Fruit fly (Drosophila melanogaster) whole organism, embryonic: Measurements from ENCODE around the gene isoQC.

ENCODE experiments used
- Ada2b ChIP-seq: fragments of 200-800 bp; sonication (Bioruptor generic); IDR thresholded peaks from 2 replicates; pipeline ENCODE4 v1.3.6; 2022; ENCODE audit warnings: missing biosample characterization, missing genetic modification characterization
- CG10543 ChIP-seq: fragments of 200-800 bp; sonication (Bioruptor generic); optimal IDR thresholded peaks from 3 replicates; lab custom pipeline; 2017; ENCODE audit warnings: missing biosample characterization, mild to moderate bottlenecking, missing genetic modification characterization, moderate library complexity
- CG10959 ChIP-seq: fragments of 200-800 bp; sonication (Bioruptor generic); IDR thresholded peaks from 2 replicates; pipeline ENCODE4 v1.3.6; 2022; ENCODE audit warnings: missing biosample characterization, missing genetic modification characterization
- CG11398 ChIP-seq: fragments of 200-800 bp; sonication (Bioruptor generic); optimal IDR thresholded peaks from 2 replicates; lab custom pipeline; 2016; ENCODE audit warnings: missing biosample characterization, missing genetic modification characterization
- CG11560 ChIP-seq: fragments of 200-800 bp; sonication (Bioruptor generic); IDR thresholded peaks from 3 replicates; pipeline ENCODE4 v1.3.6; 2022; ENCODE audit warnings: missing biosample characterization, missing genetic modification characterization
- CG1233 ChIP-seq: fragments of 200-800 bp; sonication (Bioruptor generic); optimal IDR thresholded peaks from 4 replicates; lab custom pipeline; 2018; ENCODE audit warnings: missing biosample characterization, mild to moderate bottlenecking, missing genetic modification characterization
- CG12769 ChIP-seq: fragments of 200-800 bp; sonication (Bioruptor generic); optimal IDR thresholded peaks from 2 replicates; lab custom pipeline; 2019; ENCODE audit warnings: missing biosample characterization, mild to moderate bottlenecking, missing genetic modification characterization, moderate library complexity
- CG14050 ChIP-seq: fragments of 200-800 bp; sonication (Bioruptor generic); IDR thresholded peaks from 3 replicates; pipeline ENCODE4 v1.3.6; 2022; ENCODE audit warnings: missing biosample characterization, missing genetic modification characterization
- CG14441 ChIP-seq: fragments of 200-800 bp; sonication (Bioruptor generic); IDR thresholded peaks from 2 replicates; pipeline ENCODE4 v1.3.6; 2022; ENCODE audit warnings: missing biosample characterization, missing genetic modification characterization
- CG1603 ChIP-seq: fragments of 200-800 bp; sonication (Bioruptor generic); optimal IDR thresholded peaks from 2 replicates; lab custom pipeline; 2019; ENCODE audit warnings: missing biosample characterization, mild to moderate bottlenecking, missing genetic modification characterization, moderate library complexity
- CG17186 ChIP-seq: fragments of 200-800 bp; sonication (Bioruptor generic); optimal IDR thresholded peaks from 3 replicates; lab custom pipeline; 2017; ENCODE audit warnings: missing biosample characterization, missing genetic modification reagents, missing genetic modification characterization
- CG1832 ChIP-seq: fragments of 200-800 bp; sonication (Bioruptor generic); optimal IDR thresholded peaks from 2 replicates; lab custom pipeline; 2017; ENCODE audit warnings: missing biosample characterization, mild to moderate bottlenecking, missing genetic modification characterization, inconsistent platforms
- CG30020 ChIP-seq: fragments of 200-800 bp; optimal IDR thresholded peaks from 2 replicates; lab custom pipeline; 2019; ENCODE audit warnings: missing biosample characterization, mild to moderate bottlenecking, missing genetic modification characterization, moderate library complexity
- CG30431 ChIP-seq: fragments of 200-800 bp; sonication (Bioruptor generic); optimal IDR thresholded peaks from 2 replicates; lab custom pipeline; 2017; ENCODE audit warnings: missing biosample characterization, missing genetic modification characterization
- CG31388 ChIP-seq: fragments of 200-800 bp; sonication (Bioruptor generic); optimal IDR thresholded peaks from 2 replicates; lab custom pipeline; 2016; ENCODE audit warnings: missing biosample characterization, missing genetic modification characterization
- CG32767 ChIP-seq: fragments of 200-800 bp; sonication (Bioruptor generic); IDR thresholded peaks from 2 replicates; pipeline ENCODE4 v1.3.6; 2022; ENCODE audit warnings: missing biosample characterization, missing genetic modification characterization
- CG3281 ChIP-seq: fragments of 200-800 bp; sonication (Bioruptor generic); optimal IDR thresholded peaks from 3 replicates; lab custom pipeline; 2017; ENCODE audit warnings: missing biosample characterization, mild to moderate bottlenecking, missing genetic modification characterization
- CG4730 ChIP-seq: fragments of 200-800 bp; sonication (Bioruptor generic); IDR thresholded peaks from 2 replicates; pipeline ENCODE4 v1.3.6; 2022; ENCODE audit warnings: missing biosample characterization, missing genetic modification characterization
- CG6272 ChIP-seq: fragments of 200-800 bp; sonication (Bioruptor generic); IDR thresholded peaks from 2 replicates; pipeline ENCODE4 v1.3.6; 2022; ENCODE audit warnings: missing biosample characterization, missing genetic modification characterization
- CG7839 ChIP-seq: fragments of 200-800 bp; sonication (Bioruptor generic); optimal IDR thresholded peaks from 3 replicates; lab custom pipeline; 2018; ENCODE audit warnings: missing biosample characterization, mild to moderate bottlenecking, missing genetic modification characterization, moderate library complexity
- CG8281 ChIP-seq: fragments of 200-800 bp; sonication (Bioruptor generic); optimal IDR thresholded peaks from 2 replicates; lab custom pipeline; 2018; ENCODE audit warnings: missing biosample characterization, mild to moderate bottlenecking, missing genetic modification characterization, moderate library complexity
- CG8388 ChIP-seq: fragments of 200-800 bp; sonication (Bioruptor generic); optimal IDR thresholded peaks from 2 replicates; lab custom pipeline; 2019; ENCODE audit warnings: missing biosample characterization, mild to moderate bottlenecking, missing genetic modification characterization, moderate library complexity
- Chrac-16 ChIP-seq: fragments of 200-800 bp; sonication (Bioruptor generic); optimal IDR thresholded peaks from 3 replicates; lab custom pipeline; 2016; ENCODE audit warnings: missing biosample characterization, missing genetic modification characterization
- Dbx ChIP-seq: fragments of 200-800 bp; sonication (Bioruptor generic); IDR thresholded peaks from 3 replicates; pipeline ENCODE4 v1.3.6; 2022; ENCODE audit warnings: missing biosample characterization, missing genetic modification characterization
- Dfd ChIP-seq, 2 experiments: fragments of >200 bp; optimal IDR thresholded peaks; 2 replicates each; lab custom pipeline; 2017; ENCODE audit warnings: missing biosample characterization in 2 of 2, missing genetic modification characterization in 2 of 2
- Dp ChIP-seq: fragments of 200-800 bp; sonication (Bioruptor generic); optimal IDR thresholded peaks from 2 replicates; lab custom pipeline; 2018; ENCODE audit warnings: missing biosample characterization, mild to moderate bottlenecking, missing genetic modification characterization, moderate library complexity
- HLH3B ChIP-seq: fragments of 200-800 bp; sonication (Bioruptor generic); IDR thresholded peaks from 2 replicates; pipeline ENCODE4 v1.3.6; 2022; ENCODE audit warnings: missing biosample characterization, missing genetic modification characterization
- HmgD ChIP-seq: fragments of 200-800 bp; sonication (Bioruptor generic); optimal IDR thresholded peaks from 3 replicates; lab custom pipeline; 2016; ENCODE audit warnings: missing biosample characterization, missing genetic modification characterization
- MESR4 ChIP-seq: fragments of 200-800 bp; sonication (Bioruptor generic); optimal IDR thresholded peaks from 2 replicates; lab custom pipeline; 2018; ENCODE audit warnings: missing biosample characterization, mild to moderate bottlenecking, missing genetic modification characterization, moderate library complexity
- Med ChIP-seq: fragments of 200-800 bp; sonication (Bioruptor generic); peaks from one replicate; lab custom pipeline; 2016; ENCODE audit warnings: missing biosample characterization, missing genetic modification characterization, mild to moderate bottlenecking, inconsistent platforms, moderate library complexity
- Mes4 ChIP-seq: fragments of 200-800 bp; sonication (Bioruptor generic); optimal IDR thresholded peaks from 2 replicates; lab custom pipeline; 2016; ENCODE audit warnings: missing biosample characterization, missing genetic modification characterization
- Sry-β ChIP-seq: fragments of 200-800 bp; sonication (Bioruptor generic); optimal IDR thresholded peaks from 2 replicates; lab custom pipeline; 2018; ENCODE audit warnings: missing biosample characterization, mild to moderate bottlenecking, missing genetic modification characterization, moderate library complexity
- TFAM ChIP-seq: fragments of 200-800 bp; sonication (Bioruptor generic); optimal IDR thresholded peaks from 2 replicates; lab custom pipeline; 2017; ENCODE audit warnings: missing biosample characterization, missing genetic modification characterization, inconsistent platforms
- ash1 ChIP-seq: fragments of 200-800 bp; sonication (Bioruptor generic); optimal IDR thresholded peaks from 2 replicates; lab custom pipeline; 2018; ENCODE audit warnings: missing biosample characterization, mild to moderate bottlenecking, missing genetic modification characterization
- br ChIP-seq: fragments of >200 bp; optimal IDR thresholded peaks from 2 replicates; lab custom pipeline; 2017
- chinmo ChIP-seq: fragments of 200-800 bp; sonication (Bioruptor generic); IDR thresholded peaks from 4 replicates; pipeline ENCODE4 v1.3.6; 2022; ENCODE audit warnings: missing biosample characterization, missing genetic modification characterization; ENCODE audit not compliant: partially characterized antibody
- croc ChIP-seq: fragments of 200-800 bp; sonication (Bioruptor generic); conservative IDR thresholded peaks from 3 replicates; pipeline ENCODE4 v1.3.6; 2022; ENCODE audit warnings: missing biosample characterization, missing genetic modification characterization
- crp ChIP-seq, 2 experiments: fragments of 200-800 bp; sonication (Bioruptor generic); optimal IDR thresholded peaks; 2 replicates in 1 of 2; 3 replicates in 1 of 2; lab custom pipeline; 2017; ENCODE audit warnings: missing biosample characterization in 2 of 2, missing genetic modification characterization in 2 of 2, mild to moderate bottlenecking in 1 of 2, moderate library complexity in 1 of 2
- ewg ChIP-seq: fragments of 200-800 bp; sonication (Bioruptor generic); optimal IDR thresholded peaks from 3 replicates; lab custom pipeline; 2017; ENCODE audit warnings: mild to moderate bottlenecking, missing biosample characterization, missing genetic modification reagents, missing genetic modification characterization
- gcm2 ChIP-seq: fragments of 200-800 bp; sonication (Bioruptor generic); optimal IDR thresholded peaks from 2 replicates; lab custom pipeline; 2016; ENCODE audit warnings: missing biosample characterization, missing genetic modification characterization
- gsb-n ChIP-seq: fragments of 200-800 bp; sonication (Bioruptor generic); optimal IDR thresholded peaks from 3 replicates; lab custom pipeline; 2018; ENCODE audit warnings: missing biosample characterization, mild to moderate bottlenecking, missing genetic modification characterization
- ham ChIP-seq: fragments of 200-800 bp; sonication (Bioruptor generic); IDR thresholded peaks from 2 replicates; pipeline ENCODE4 v1.3.6; 2022; ENCODE audit warnings: missing biosample characterization, missing genetic modification characterization
- p53 ChIP-seq: fragments of 200-800 bp; sonication (Bioruptor generic); optimal IDR thresholded peaks from 2 replicates; lab custom pipeline; 2016; ENCODE audit warnings: missing biosample characterization, missing genetic modification characterization
- pnt ChIP-seq: fragments of 200-800 bp; sonication (Bioruptor generic); optimal IDR thresholded peaks from 3 replicates; lab custom pipeline; 2016; ENCODE audit warnings: missing biosample characterization, missing genetic modification characterization
- schlank ChIP-seq: fragments of 200-800 bp; sonication (Bioruptor generic); optimal IDR thresholded peaks from 2 replicates; lab custom pipeline; 2018; ENCODE audit warnings: missing biosample characterization, mild to moderate bottlenecking, missing genetic modification characterization
- slbo ChIP-seq: fragments of 200-800 bp; sonication (Bioruptor generic); IDR thresholded peaks from 2 replicates; pipeline ENCODE4 v1.3.6; 2022; ENCODE audit warnings: missing biosample characterization, missing genetic modification characterization
- tin ChIP-seq: fragments of 200-800 bp; sonication (Bioruptor generic); optimal IDR thresholded peaks from 3 replicates; lab custom pipeline; 2016; ENCODE audit warnings: missing biosample characterization, missing genetic modification characterization
- tll ChIP-seq, 2 experiments: fragments of 200-800 bp in 1 of 2; fragments of >200 bp in 1 of 2; sonication (Bioruptor generic) in 1 of 2; optimal IDR thresholded peaks; 2 replicates each; lab custom pipeline; 2017 to 2019; ENCODE audit warnings: missing biosample characterization in 2 of 2, missing genetic modification characterization in 2 of 2, mild to moderate bottlenecking in 1 of 2, moderate library complexity in 1 of 2
- z ChIP-seq: fragments of 200-800 bp; sonication (Bioruptor generic); IDR thresholded peaks from 3 replicates; pipeline ENCODE4 v1.3.6; 2022; ENCODE audit warnings: missing biosample characterization, missing genetic modification characterization

Gene isoQC

DNA sequence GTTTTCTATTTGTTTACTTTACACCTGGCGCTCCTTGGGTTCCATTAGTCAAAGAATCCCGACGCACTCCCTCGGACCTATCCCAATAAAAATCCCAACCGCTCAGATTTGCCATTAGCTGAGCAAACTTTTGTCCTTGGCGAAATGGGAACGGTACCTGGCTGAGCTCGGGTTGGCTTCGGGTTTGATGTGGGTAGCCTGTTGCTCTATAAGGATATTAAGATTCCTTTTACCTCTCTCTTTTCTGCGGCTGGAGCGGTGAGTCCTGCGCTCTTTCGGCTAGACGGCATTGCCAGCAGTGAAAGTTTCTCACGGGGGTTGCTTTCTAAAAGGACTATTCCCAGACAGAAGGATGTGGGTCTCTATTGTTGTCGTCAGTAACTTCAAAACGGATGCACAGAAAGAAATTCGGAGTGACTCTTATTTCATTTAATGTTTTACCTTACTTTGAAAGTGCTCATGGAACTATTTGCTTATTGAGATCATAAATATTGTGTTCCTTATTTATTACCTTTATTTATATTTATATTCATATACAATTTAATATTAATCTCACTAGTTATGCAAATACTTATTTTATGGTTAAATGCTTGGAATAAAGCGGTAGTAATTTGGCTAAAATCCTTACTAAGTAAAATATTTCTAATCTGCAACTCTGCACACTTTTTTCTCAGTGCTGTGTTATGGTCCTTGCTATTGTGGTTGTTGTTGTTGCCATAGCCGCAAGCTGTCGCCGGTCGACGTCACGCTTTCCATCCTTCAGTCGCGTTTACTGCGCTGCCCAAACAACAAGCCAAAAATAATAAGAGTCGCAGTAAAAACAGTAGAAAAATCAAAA lies 32.4 kb upstream of the isoQC start, which contains the start of gene CG5910 (continued):
- TF ChIP-seq ash1 (GFP tag; lab: Kevin White, UChicago) (no peak), Chrac-16 (GFP tag; lab: Kevin White, UChicago) (peak; percentile 78), CG30020 (tag; lab: Kevin White, UChicago) (peak; percentile 70), gsb-n (tag; lab: Kevin White, UChicago) (peak; percentile 90), CG14050 (peak; percentile 54; the same call in 1 of the 3 replicates), CG6272 (GFP tag; lab: Robert Waterston, UW) (peak; percentile 54; the same call in 1 of the 2 replicates), Dbx (peak; percentile 88), CG30431 (GFP tag; lab: Kevin White, UChicago) (peak; percentile 69), CG10959 (GFP tag; lab: Robert Waterston, UW) (peak; percentile 43), CG10543 (GFP tag; lab: Kevin White, UChicago) (peak; percentile 86), CG14441 (peak; percentile 72), CG1233 (GFP tag; lab: Kevin White, UChicago) (peak; percentile 89), Mes4 (GFP tag; lab: Kevin White, UChicago) (no peak), CG4730 (GFP tag; lab: Robert Waterston, UW) (peak; percentile 68), schlank (tag; lab: Kevin White, UChicago) (peak; percentile 32), pnt (GFP tag; lab: Kevin White, UChicago) (peak; percentile 43), tin (GFP tag; lab: Kevin White, UChicago) (peak; percentile 83), chinmo (no peak), CG3281 (GFP tag; lab: Kevin White, UChicago) (peak; percentile 93), CG12769 (peak; percentile 56), MESR4 (GFP tag; lab: Kevin White, UChicago) (no peak), gcm2 (GFP tag; lab: Kevin White, UChicago) (no peak), Dp (no peak), CG32767 (GFP tag; lab: Robert Waterston, UW) (peak; percentile 74), Dfd (GFP tag; optimal IDR thresholded peaks at IDR 0.05; lab: Kevin White, UChicago) (no peak), slbo (GFP tag; lab: Robert Waterston, UW) (peak; percentile 83), HmgD (no peak), HLH3B (GFP tag; lab: Robert Waterston, UW) (peak; percentile 76), CG17186 (GFP tag; lab: Kevin White, UChicago) (no peak), CG11398 (GFP tag; lab: Kevin White, UChicago) (no peak), CG7839 (tag; lab: Kevin White, UChicago) (peak; percentile 95), ham (GFP tag; lab: Robert Waterston, UW) (0 out of 2 replicates have a peak, but pooled peaks have one; percentile 37), CG31388 (GFP tag; lab: Kevin White, UChicago) (peak; percentile 70), CG8388 (GFP tag; lab: Kevin White, UChicago) (peak; percentile 87), CG11560 (tag; lab: Robert Waterston, UW) (peak; percentile 72; the same call in 2 of the 3 replicates), TFAM (GFP tag; lab: Kevin White, UChicago) (no peak), CG8281 (tag; lab: Kevin White, UChicago) (peak; percentile 67), ewg (GFP tag; lab: Kevin White, UChicago) (peak; percentile 69), Sry-β (GFP tag; lab: Kevin White, UChicago) (no peak), p53 (GFP tag; lab: Kevin White, UChicago) (no peak), tll (GFP tag; optimal IDR thresholded peaks at IDR 0.05; lab: Kevin White, UChicago) (no peak), CG1832 (GFP tag; lab: Kevin White, UChicago) (no peak), CG1603 (peak; percentile 45), Med (GFP tag; lab: Kevin White, UChicago) (peak; percentile 64), z (GFP tag; lab: Robert Waterston, UW) (no peak), Ada2b (GFP tag; lab: Robert Waterston, UW) (peak; percentile 75), croc (GFP tag; lab: Robert Waterston, UW) (peak; percentile 85), crp (GFP tag; optimal IDR thresholded peaks at IDR 0.05; lab: Kevin White, UChicago) (peak in 1 of 2 experiments; percentile 38), br (lab: Kevin White, UChicago) (no peak)
